Worm (Caenorhabditis elegans) whole organism, young adult: ENCODE results near the gene xbx-1.
A peak's percentile ranks its signal among the peaks of the same experiment; 100 is the strongest.

ENCODE experiments used
- B0019.2 ChIP-seq: fragments of 200-800 bp; sonication (Bioruptor generic); conservative IDR thresholded peaks from 2 replicates; pipeline ENCODE4 v1.3.6; 2022; ENCODE audit warnings: missing genetic modification reagents, missing genetic modification characterization, missing compliant biosample characterization
- D2030.7 ChIP-seq: fragments of 200-800 bp; sonication (Bioruptor generic); IDR thresholded peaks from 2 replicates; pipeline ENCODE4 v1.3.6; 2022; ENCODE audit warnings: missing genetic modification reagents, missing genetic modification characterization, missing compliant biosample characterization
- F10E7.11 ChIP-seq: sonication (generic microtip); optimal IDR thresholded peaks from 2 replicates; lab custom pipeline; 2017; ENCODE audit warnings: mild to moderate bottlenecking, missing genetic modification characterization, moderate library complexity, missing compliant biosample characterization
- F23B12.7 ChIP-seq: sonication (generic microtip); optimal IDR thresholded peaks from 2 replicates; lab custom pipeline; 2017; ENCODE audit warnings: missing genetic modification characterization, mild to moderate bottlenecking, missing compliant biosample characterization, antibody characterized with exemption, moderate library complexity; ENCODE audit not compliant: insufficient read depth
- F33H1.4 ChIP-seq: fragments of 200-800 bp; sonication (Bioruptor generic); IDR thresholded peaks from 2 replicates; pipeline ENCODE4 v1.3.6; 2022; ENCODE audit warnings: missing genetic modification reagents, missing genetic modification characterization, missing compliant biosample characterization
- F49E8.2 ChIP-seq: sonication (generic microtip); optimal IDR thresholded peaks from 3 replicates; lab custom pipeline; 2017; ENCODE audit warnings: missing genetic modification characterization, mild to moderate bottlenecking, missing compliant biosample characterization, antibody characterized with exemption, moderate library complexity; ENCODE audit not compliant: insufficient read depth
- F57A8.1 ChIP-seq: fragments of 200-800 bp; sonication (Bioruptor generic); optimal IDR thresholded peaks from 2 replicates; lab custom pipeline; 2018; ENCODE audit warnings: mild to moderate bottlenecking, missing genetic modification characterization, moderate library complexity, missing compliant biosample characterization
- K11D2.4 ChIP-seq: fragments of 200-800 bp; sonication (Bioruptor generic); IDR thresholded peaks from 2 replicates; pipeline ENCODE4 v1.3.6; 2022; ENCODE audit warnings: missing genetic modification reagents, missing genetic modification characterization, missing compliant biosample characterization
- T26A5.8 ChIP-seq: sonication (generic microtip); optimal IDR thresholded peaks from 2 replicates; lab custom pipeline; 2016; ENCODE audit warnings: missing genetic modification characterization, missing compliant biosample characterization
- Y79H2A.3 ChIP-seq: fragments of 200-800 bp; sonication (Bioruptor generic); conservative IDR thresholded peaks from 2 replicates; pipeline ENCODE4 v1.3.6; 2022; ENCODE audit warnings: missing genetic modification reagents, missing genetic modification characterization, missing compliant biosample characterization
- aptf-3 ChIP-seq: fragments of 200-800 bp; sonication (Bioruptor generic); IDR thresholded peaks from 2 replicates; pipeline ENCODE4 v1.3.6; 2022; ENCODE audit warnings: missing genetic modification characterization, missing compliant biosample characterization
- atf-7 ChIP-seq: sonication (generic microtip); optimal IDR thresholded peaks from 2 replicates; lab custom pipeline; 2017; ENCODE audit warnings: mild to moderate bottlenecking, missing genetic modification characterization, missing compliant biosample characterization
- attf-3 ChIP-seq: fragments of 200-800 bp; sonication (Bioruptor generic); conservative IDR thresholded peaks from 2 replicates; pipeline ENCODE4 v1.3.6; 2022; ENCODE audit warnings: missing genetic modification reagents, missing genetic modification characterization, missing compliant biosample characterization
- ceh-40 ChIP-seq: fragments of 200-800 bp; sonication (Bioruptor generic); IDR thresholded peaks from 2 replicates; pipeline ENCODE4 v1.3.6; 2022; ENCODE audit warnings: missing genetic modification characterization, missing compliant biosample characterization
- ceh-91 ChIP-seq: fragments of 200-800 bp; sonication (Bioruptor generic); IDR thresholded peaks from 2 replicates; pipeline ENCODE4 v1.3.6; 2022; ENCODE audit warnings: missing genetic modification reagents, missing genetic modification characterization, missing compliant biosample characterization
- chd-7 ChIP-seq: sonication (generic microtip); optimal IDR thresholded peaks from 2 replicates; lab custom pipeline; 2016; ENCODE audit warnings: mild to moderate bottlenecking, missing genetic modification characterization, moderate library complexity, missing compliant biosample characterization
- die-1 ChIP-seq: sonication (generic microtip); optimal IDR thresholded peaks from 2 replicates; lab custom pipeline; 2016; ENCODE audit warnings: missing genotype, mild to moderate bottlenecking, missing genetic modification characterization, missing compliant biosample characterization
- egl-44 ChIP-seq: fragments of 200-800 bp; sonication (Bioruptor generic); IDR thresholded peaks from 2 replicates; pipeline ENCODE4 v1.3.6; 2022; ENCODE audit warnings: missing genetic modification reagents, missing genetic modification characterization, missing compliant biosample characterization
- egrh-3 ChIP-seq: fragments of 200-800 bp; sonication (Bioruptor generic); IDR thresholded peaks from 2 replicates; pipeline ENCODE4 v1.3.6; 2022; ENCODE audit warnings: missing genetic modification reagents, missing genetic modification characterization, missing compliant biosample characterization
- ekl-4 ChIP-seq: fragments of 200-800 bp; sonication (Bioruptor generic); IDR thresholded peaks from 2 replicates; pipeline ENCODE4 v1.3.6; 2022; ENCODE audit warnings: missing genetic modification reagents, missing genetic modification characterization, missing compliant biosample characterization
- ets-4 ChIP-seq: fragments of 200-800 bp; sonication (Bioruptor generic); optimal IDR thresholded peaks from 2 replicates; lab custom pipeline; 2018; ENCODE audit warnings: mild to moderate bottlenecking, missing genetic modification characterization, missing compliant biosample characterization
- fkh-3 ChIP-seq: sonication (generic microtip); optimal IDR thresholded peaks from 2 replicates; lab custom pipeline; 2016; ENCODE audit warnings: mild to moderate bottlenecking, missing genetic modification characterization, missing compliant biosample characterization
- gei-17 ChIP-seq: fragments of 200-800 bp; sonication (Bioruptor generic); optimal IDR thresholded peaks from 2 replicates; lab custom pipeline; 2018; ENCODE audit warnings: mild to moderate bottlenecking, missing genetic modification characterization, missing compliant biosample characterization
- hmg-1.2 ChIP-seq: fragments of 200-800 bp; sonication (Bioruptor generic); IDR thresholded peaks from 2 replicates; pipeline ENCODE4 v1.3.6; 2022; ENCODE audit warnings: missing genetic modification reagents, missing genetic modification characterization, missing compliant biosample characterization
- hrde-1 ChIP-seq: sonication (generic microtip); optimal IDR thresholded peaks from 2 replicates; lab custom pipeline; 2016; ENCODE audit warnings: missing genetic modification characterization, mild to moderate bottlenecking, missing compliant biosample characterization, moderate library complexity, missing genotype, missing genetic modification reagents, borderline replicate concordance
- hsf-1 ChIP-seq: fragments of 200-800 bp; sonication (Bioruptor generic); IDR thresholded peaks from 2 replicates; pipeline ENCODE4 v1.3.6; 2022; ENCODE audit warnings: missing genetic modification reagents, missing genetic modification characterization, missing compliant biosample characterization
- let-526 ChIP-seq: fragments of 200-800 bp; sonication (Bioruptor generic); IDR thresholded peaks from 2 replicates; pipeline ENCODE4 v1.3.6; 2022; ENCODE audit warnings: missing genetic modification reagents, missing genetic modification characterization, missing compliant biosample characterization
- lin-40 ChIP-seq: sonication (generic microtip); optimal IDR thresholded peaks from 2 replicates; lab custom pipeline; 2016; ENCODE audit warnings: missing genetic modification characterization, mild to moderate bottlenecking, missing compliant biosample characterization, missing genotype, missing genetic modification reagents
- lin-54 ChIP-seq: fragments of 200-800 bp; sonication (Bioruptor generic); optimal IDR thresholded peaks from 2 replicates; lab custom pipeline; 2018; ENCODE audit warnings: mild to moderate bottlenecking, missing genetic modification characterization, missing compliant biosample characterization
- lir-1 ChIP-seq: fragments of 200-800 bp; sonication (Bioruptor generic); conservative IDR thresholded peaks from 2 replicates; pipeline ENCODE4 v1.3.6; 2022; ENCODE audit warnings: missing genetic modification reagents, missing genetic modification characterization, missing compliant biosample characterization
- lsl-1 ChIP-seq: fragments of 200-800 bp; sonication (Bioruptor generic); optimal IDR thresholded peaks from 2 replicates; lab custom pipeline; 2018; ENCODE audit warnings: mild to moderate bottlenecking, missing genetic modification characterization, moderate library complexity, missing compliant biosample characterization
- lsy-27 ChIP-seq: sonication (generic microtip); optimal IDR thresholded peaks from 2 replicates; lab custom pipeline; 2017; ENCODE audit warnings: missing genetic modification characterization, mild to moderate bottlenecking, missing compliant biosample characterization, antibody characterized with exemption, missing genotype, borderline replicate concordance; ENCODE audit not compliant: insufficient read depth
- madf-6 ChIP-seq: fragments of 200-800 bp; sonication (Bioruptor generic); IDR thresholded peaks from 2 replicates; pipeline ENCODE4 v1.3.6; 2022; ENCODE audit warnings: missing genetic modification reagents, missing genetic modification characterization, missing compliant biosample characterization
- madf-8 ChIP-seq: fragments of 200-800 bp; sonication (Bioruptor generic); conservative IDR thresholded peaks from 2 replicates; pipeline ENCODE4 v1.3.6; 2022; ENCODE audit warnings: missing genetic modification reagents, missing genetic modification characterization, missing compliant biosample characterization
- mcd-1 ChIP-seq: fragments of 200-800 bp; sonication (Bioruptor generic); IDR thresholded peaks from 2 replicates; pipeline ENCODE4 v1.3.6; 2022; ENCODE audit warnings: missing genetic modification reagents, missing genetic modification characterization, missing compliant biosample characterization
- nfya-1 ChIP-seq: sonication (generic microtip); optimal IDR thresholded peaks from 2 replicates; lab custom pipeline; 2017; ENCODE audit warnings: antibody characterized with exemption, missing compliant biosample characterization, missing genetic modification characterization, borderline replicate concordance; ENCODE audit not compliant: insufficient read depth
- nhr-27 ChIP-seq: fragments of 200-800 bp; sonication (Bioruptor generic); optimal IDR thresholded peaks from 2 replicates; lab custom pipeline; 2018; ENCODE audit warnings: mild to moderate bottlenecking, missing genetic modification characterization, moderate library complexity, missing compliant biosample characterization
- nhr-80 ChIP-seq: sonication (generic microtip); optimal IDR thresholded peaks from 2 replicates; lab custom pipeline; 2016; ENCODE audit warnings: missing genetic modification characterization, missing compliant biosample characterization
- pha-4 ChIP-seq: fragments of 150-350 bp; sonication (generic microtip); optimal IDR thresholded peaks from 2 replicates; lab custom pipeline; 2014; ENCODE audit warnings: missing biosample characterization, missing genetic modification reagents, missing genetic modification characterization
- rcor-1 ChIP-seq: fragments of 200-800 bp; sonication (Bioruptor generic); IDR thresholded peaks from 2 replicates; pipeline ENCODE4 v1.3.6; 2022; ENCODE audit warnings: missing genetic modification reagents, missing genetic modification characterization, missing compliant biosample characterization
- rec-8 ChIP-seq, 2 experiments: sonication (generic microtip); optimal IDR thresholded peaks; 2 replicates each; lab custom pipeline; 2016; ENCODE audit warnings: mild to moderate bottlenecking in 2 of 2, missing genetic modification characterization in 2 of 2, missing genetic modification reagents in 2 of 2, missing genotype in 2 of 2, missing biosample characterization in 1 of 2, missing compliant biosample characterization in 1 of 2, moderate library complexity in 1 of 2
- repo-1 ChIP-seq: sonication (generic microtip); optimal IDR thresholded peaks from 2 replicates; lab custom pipeline; 2017; ENCODE audit warnings: mild to moderate bottlenecking, missing genetic modification characterization, missing compliant biosample characterization
- snpc-1.3 ChIP-seq: sonication (generic microtip); optimal IDR thresholded peaks from 2 replicates; lab custom pipeline; 2017; ENCODE audit warnings: missing genetic modification characterization, mild to moderate bottlenecking, missing compliant biosample characterization, antibody characterized with exemption, moderate library complexity, missing genotype, missing genetic modification reagents; ENCODE audit not compliant: insufficient read depth
- somi-1 ChIP-seq: fragments of 200-800 bp; sonication (Bioruptor generic); optimal IDR thresholded peaks from 2 replicates; lab custom pipeline; 2018; ENCODE audit warnings: mild to moderate bottlenecking, missing genetic modification characterization, missing compliant biosample characterization
- sptf-2 ChIP-seq: fragments of 200-800 bp; sonication (Bioruptor generic); optimal IDR thresholded peaks from 2 replicates; lab custom pipeline; 2018; ENCODE audit warnings: mild to moderate bottlenecking, missing genetic modification characterization, missing compliant biosample characterization
- unc-130 ChIP-seq: sonication (generic microtip); optimal IDR thresholded peaks from 2 replicates; lab custom pipeline; 2016; ENCODE audit warnings: missing genetic modification reagents, missing genetic modification characterization, missing compliant biosample characterization
- unc-62 ChIP-seq: fragments of 150-350 bp; optimal IDR thresholded peaks from 2 replicates; lab custom pipeline; 2014; ENCODE audit warnings: missing biosample characterization, missing genetic modification reagents, missing genetic modification characterization
- zfh-2 ChIP-seq: fragments of 200-800 bp; sonication (Bioruptor generic); conservative IDR thresholded peaks from 2 replicates; pipeline ENCODE4 v1.3.6; 2022; ENCODE audit warnings: missing genetic modification reagents, missing genetic modification characterization, missing compliant biosample characterization

xbx-1 gene

ce11 chrV:14992627-14993117, 12.6 kb downstream of the xbx-1 start, which contains the start of gene T01C3.3 (continued):
- peak; percentile 92 for TF ChIP-seq ceh-91 (GFP tag; lab: Robert Waterston, UW)
- TF ChIP-seq attf-3 (GFP tag; lab: Robert Waterston, UW) = peak; percentile 60
- TF ChIP-seq die-1 (tag; lab: Kevin White, UChicago) = no peak
- no peak for TF ChIP-seq F23B12.7 (tag; lab: Kevin White, UChicago)
- TF ChIP-seq sptf-2 (GFP tag; lab: Kevin White, UChicago) = no peak
- TF ChIP-seq ceh-40 (GFP tag; lab: Robert Waterston, UW) = no peak
- no peak for TF ChIP-seq hrde-1 (tag; lab: Kevin White, UChicago)
- no peak for TF ChIP-seq K11D2.4 (GFP tag; lab: Robert Waterston, UW)
- TF ChIP-seq madf-8 = peak; percentile 92
- no peak for TF ChIP-seq ets-4 (GFP tag; lab: Kevin White, UChicago)
- TF ChIP-seq D2030.7 (GFP tag; lab: Robert Waterston, UW) = peak; percentile 89
- peak; percentile 91 for TF ChIP-seq lsl-1 (GFP tag; lab: Kevin White, UChicago)
- TF ChIP-seq F57A8.1 (GFP tag; lab: Kevin White, UChicago) = no peak
- peak; percentile 17 for TF ChIP-seq unc-130 (GFP tag; lab: Kevin White, UChicago)
- no peak for TF ChIP-seq T26A5.8 (tag; lab: Kevin White, UChicago)
- TF ChIP-seq rcor-1 (GFP tag; lab: Robert Waterston, UW) = peak; percentile 56
- TF ChIP-seq hsf-1 (GFP tag; lab: Robert Waterston, UW) = peak; percentile 86
- peak; percentile 50 for TF ChIP-seq mcd-1 (GFP tag; lab: Robert Waterston, UW)
- TF ChIP-seq lin-54 = peak; percentile 52
- peak; percentile 13 for TF ChIP-seq snpc-1.3 (tag; lab: Kevin White, UChicago)
- TF ChIP-seq nfya-1 = no peak
- TF ChIP-seq B0019.2 = peak; percentile 65; the same call in 1 of the 2 replicates
- no peak for TF ChIP-seq somi-1
- TF ChIP-seq madf-6 (GFP tag; lab: Robert Waterston, UW) = peak; percentile 96
- no peak for TF ChIP-seq egrh-3 (GFP tag; lab: Robert Waterston, UW)
- TF ChIP-seq zfh-2 (GFP tag; lab: Robert Waterston, UW) = no peak
- no peak for TF ChIP-seq lsy-27 (tag; lab: Kevin White, UChicago)
- TF ChIP-seq lin-40 (tag; lab: Kevin White, UChicago) = no peak
- TF ChIP-seq nhr-27 (tag; lab: Kevin White, UChicago) = no peak
- no peak for TF ChIP-seq egl-44 (GFP tag; lab: Robert Waterston, UW)
- TF ChIP-seq gei-17 (GFP tag; lab: Kevin White, UChicago) = no peak
- TF ChIP-seq let-526 (GFP tag; lab: Robert Waterston, UW) = no peak
- no peak for TF ChIP-seq lir-1 (GFP tag; lab: Robert Waterston, UW)
- TF ChIP-seq ekl-4 = 0 out of 2 replicates have a peak, but pooled peaks have one; percentile 33
- no peak for TF ChIP-seq F10E7.11 (tag; lab: Kevin White, UChicago)
- peak; percentile 52 for TF ChIP-seq hmg-1.2 (GFP tag; lab: Robert Waterston, UW)
- TF ChIP-seq nhr-80 (tag; lab: Kevin White, UChicago) = no peak
- no peak for TF ChIP-seq pha-4 (tag; lab: Kevin White, UChicago)
- TF ChIP-seq Y79H2A.3 = no peak
- TF ChIP-seq F33H1.4 = peak; percentile 78
- no peak for TF ChIP-seq fkh-3 (tag; lab: Kevin White, UChicago)
- no peak for TF ChIP-seq repo-1 (tag; lab: Kevin White, UChicago)
- no peak for TF ChIP-seq chd-7 (tag; lab: Kevin White, UChicago)
- TF ChIP-seq unc-62 (GFP tag; lab: Kevin White, UChicago) = no peak
- no peak for TF ChIP-seq rec-8 (tag; optimal IDR thresholded peaks at IDR 0.05; lab: Kevin White, UChicago)
- no peak for TF ChIP-seq atf-7
- peak; percentile 42 for TF ChIP-seq F49E8.2 (tag; lab: Kevin White, UChicago)
- TF ChIP-seq aptf-3 = no peak
